Worm (Caenorhabditis elegans): ENCODE measurements around the gene R07E5.6.

- no peak for TF ChIP-seq F13H6.1 (tag; optimal IDR thresholded peaks at IDR 0.05)
- no peak for TF ChIP-seq nhr-237 (tag; optimal IDR thresholded peaks at IDR 0.05)
- no peak for TF ChIP-seq mbf-1 (tag; optimal IDR thresholded peaks at IDR 0.05)
- no peak for TF ChIP-seq unc-39 (tag; optimal IDR thresholded peaks at IDR 0.05)
- TF ChIP-seq alr-1 (tag; optimal IDR thresholded peaks at IDR 0.05), result no peak
- TF ChIP-seq lin-11 (tag; optimal IDR thresholded peaks at IDR 0.05), result no peak
- no peak for TF ChIP-seq snpc-4 (tag; optimal IDR thresholded peaks at IDR 0.05)
- TF ChIP-seq unc-55 (GFP tag; optimal IDR thresholded peaks at IDR 0.05), result no peak
- TF ChIP-seq fos-1 (tag; optimal IDR thresholded peaks at IDR 0.05), result no peak
- no peak for TF ChIP-seq ztf-4 (tag; optimal IDR thresholded peaks at IDR 0.05)
- no peak for TF ChIP-seq nhr-12 (tag; optimal IDR thresholded peaks at IDR 0.05)
- no peak for TF ChIP-seq mdl-1 (tag; optimal IDR thresholded peaks at IDR 0.05)
- TF ChIP-seq nhr-11 (tag; optimal IDR thresholded peaks at IDR 0.05), result no peak
These were observed 8.6 kb downstream of the R07E5.6 start, which contains the start of gene prdx-3 for ce11 chrIII:4407144-4407543.

Data from whole organism, L2 larva.